Fruit fly (Drosophila melanogaster): ENCODE measurements around the gene Cdc7.

dm6 chrX:6673637-6674487, 19.5 kb downstream of the Cdc7 start, which contains the start of the genes CG3198 and Mcm6:
- TF ChIP-seq psq (optimal IDR thresholded peaks at IDR 0.05) (no peak), h (optimal IDR thresholded peaks at IDR 0.05) (no peak), ttk (optimal IDR thresholded peaks at IDR 0.05) (no peak), Sin3A (optimal IDR thresholded peaks at IDR 0.05) (no peak), Myc (optimal IDR thresholded peaks at IDR 0.05) (no peak), insv (optimal IDR thresholded peaks at IDR 0.05) (no peak)
